Fruit fly (Drosophila melanogaster) whole organism, embryonic: ENCODE measurements around the gene Kdm2.

Source experiments
- Aef1 ChIP-seq: fragments of 200-800 bp; sonication (Bioruptor generic); IDR thresholded peaks from 3 replicates; pipeline ENCODE4 v1.3.6; 2022; ENCODE audit warnings: missing biosample characterization, missing genetic modification characterization
- B-H2 ChIP-seq: fragments of 200-800 bp; sonication (Bioruptor generic); optimal IDR thresholded peaks from 2 replicates; lab custom pipeline; 2018; ENCODE audit warnings: missing biosample characterization, mild to moderate bottlenecking, missing genetic modification characterization
- CG11247 ChIP-seq: fragments of 200-800 bp; sonication (Bioruptor generic); IDR thresholded peaks from 2 replicates; pipeline ENCODE4 v1.3.6; 2022; ENCODE audit warnings: missing biosample characterization, missing genetic modification characterization
- CG11398 ChIP-seq: fragments of 200-800 bp; sonication (Bioruptor generic); optimal IDR thresholded peaks from 2 replicates; lab custom pipeline; 2016; ENCODE audit warnings: missing biosample characterization, missing genetic modification characterization
- CG12155 ChIP-seq: fragments of 200-800 bp; sonication (Bioruptor generic); optimal IDR thresholded peaks from 3 replicates; lab custom pipeline; 2016; ENCODE audit warnings: missing biosample characterization, missing genetic modification characterization
- CG12659 ChIP-seq: fragments of 200-800 bp; sonication (Bioruptor generic); optimal IDR thresholded peaks from 3 replicates; lab custom pipeline; 2017; ENCODE audit warnings: mild to moderate bottlenecking, missing biosample characterization, missing genetic modification reagents, missing genetic modification characterization
- CG15479 ChIP-seq: fragments of 200-800 bp; sonication (Bioruptor generic); optimal IDR thresholded peaks from 3 replicates; lab custom pipeline; 2019; ENCODE audit warnings: missing biosample characterization, mild to moderate bottlenecking, missing genetic modification characterization, moderate library complexity
- CG1602 ChIP-seq: fragments of 200-800 bp; sonication (Bioruptor generic); optimal IDR thresholded peaks from 3 replicates; lab custom pipeline; 2016; ENCODE audit warnings: missing biosample characterization, missing genetic modification characterization
- CG16815 ChIP-seq: fragments of 200-800 bp; sonication (Bioruptor generic); optimal IDR thresholded peaks from 3 replicates; lab custom pipeline; 2017; ENCODE audit warnings: missing biosample characterization, mild to moderate bottlenecking, missing genetic modification characterization
- CG17186 ChIP-seq: fragments of 200-800 bp; sonication (Bioruptor generic); optimal IDR thresholded peaks from 3 replicates; lab custom pipeline; 2017; ENCODE audit warnings: missing biosample characterization, missing genetic modification reagents, missing genetic modification characterization
- CG17328 ChIP-seq: fragments of 200-800 bp; sonication (Bioruptor generic); IDR thresholded peaks from 2 replicates; pipeline ENCODE4 v1.3.6; 2022; ENCODE audit warnings: missing biosample characterization, missing genetic modification characterization
- CG17385 ChIP-seq: fragments of 200-800 bp; sonication (Bioruptor generic); optimal IDR thresholded peaks from 3 replicates; lab custom pipeline; 2018; ENCODE audit warnings: missing biosample characterization, mild to moderate bottlenecking, missing genetic modification characterization
- CG18011 ChIP-seq: fragments of 200-800 bp; sonication (Bioruptor generic); optimal IDR thresholded peaks from 2 replicates; lab custom pipeline; 2017; ENCODE audit warnings: missing biosample characterization, missing genetic modification characterization, mild to moderate bottlenecking, moderate library complexity, missing genotype
- CG1832 ChIP-seq: fragments of 200-800 bp; sonication (Bioruptor generic); optimal IDR thresholded peaks from 2 replicates; lab custom pipeline; 2017; ENCODE audit warnings: missing biosample characterization, mild to moderate bottlenecking, missing genetic modification characterization, inconsistent platforms
- CG32532 ChIP-seq: fragments of 200-800 bp; sonication (Bioruptor generic); IDR thresholded peaks from 2 replicates; pipeline ENCODE4 v1.3.6; 2022; ENCODE audit warnings: missing biosample characterization, missing genetic modification characterization
- CG3995 ChIP-seq: fragments of 200-800 bp; sonication (Bioruptor generic); optimal IDR thresholded peaks from 3 replicates; lab custom pipeline; 2016; ENCODE audit warnings: missing biosample characterization, missing genetic modification characterization
- CG4360 ChIP-seq: fragments of 200-800 bp; sonication (Bioruptor generic); IDR thresholded peaks from 2 replicates; pipeline ENCODE4 v1.3.6; 2022; ENCODE audit warnings: missing biosample characterization, missing genetic modification characterization
- CG5953 ChIP-seq: fragments of 200-800 bp; sonication (Bioruptor generic); IDR thresholded peaks from 2 replicates; pipeline ENCODE4 v1.3.6; 2022; ENCODE audit warnings: missing biosample characterization, missing genetic modification characterization
- CG6689 ChIP-seq: fragments of 200-800 bp; sonication (Bioruptor generic); IDR thresholded peaks from 2 replicates; pipeline ENCODE4 v1.3.6; 2022; ENCODE audit warnings: missing biosample characterization, missing genetic modification characterization
- CG7786 ChIP-seq: fragments of 200-800 bp; sonication (Bioruptor generic); optimal IDR thresholded peaks from 2 replicates; lab custom pipeline; 2016; ENCODE audit warnings: missing biosample characterization, missing genetic modification characterization
- CG7839 ChIP-seq: fragments of 200-800 bp; sonication (Bioruptor generic); optimal IDR thresholded peaks from 3 replicates; lab custom pipeline; 2018; ENCODE audit warnings: missing biosample characterization, mild to moderate bottlenecking, missing genetic modification characterization, moderate library complexity
- CG8359 ChIP-seq: fragments of 200-800 bp; sonication (Bioruptor generic); optimal IDR thresholded peaks from 2 replicates; lab custom pipeline; 2017; ENCODE audit warnings: missing biosample characterization, mild to moderate bottlenecking, missing genetic modification characterization, borderline replicate concordance
- CG8478 ChIP-seq: fragments of >200 bp; optimal IDR thresholded peaks from 2 replicates; lab custom pipeline; 2018
- CG8765 ChIP-seq: fragments of 200-800 bp; sonication (Bioruptor generic); IDR thresholded peaks from 2 replicates; pipeline ENCODE4 v1.3.6; 2022; ENCODE audit warnings: missing biosample characterization, missing genetic modification characterization
- CG8924 ChIP-seq: fragments of 200-800 bp; optimal IDR thresholded peaks from 3 replicates; lab custom pipeline; 2019; ENCODE audit warnings: missing biosample characterization, mild to moderate bottlenecking, missing genetic modification characterization, moderate library complexity
- CG9817 ChIP-seq: fragments of 200-800 bp; sonication (Bioruptor generic); optimal IDR thresholded peaks from 2 replicates; lab custom pipeline; 2018; ENCODE audit warnings: missing biosample characterization, mild to moderate bottlenecking, missing genetic modification characterization, moderate library complexity
- Chrac-16 ChIP-seq: fragments of 200-800 bp; sonication (Bioruptor generic); optimal IDR thresholded peaks from 3 replicates; lab custom pipeline; 2016; ENCODE audit warnings: missing biosample characterization, missing genetic modification characterization
- Dp ChIP-seq: fragments of 200-800 bp; sonication (Bioruptor generic); optimal IDR thresholded peaks from 2 replicates; lab custom pipeline; 2018; ENCODE audit warnings: missing biosample characterization, mild to moderate bottlenecking, missing genetic modification characterization, moderate library complexity
- Ets97D ChIP-seq: fragments of 200-800 bp; sonication (Bioruptor generic); optimal IDR thresholded peaks from 3 replicates; lab custom pipeline; 2016; ENCODE audit warnings: missing biosample characterization, missing genetic modification characterization
- Fer2 ChIP-seq: fragments of 200-800 bp; sonication (Bioruptor generic); optimal IDR thresholded peaks from 2 replicates; lab custom pipeline; 2018; ENCODE audit warnings: missing biosample characterization, mild to moderate bottlenecking, missing genetic modification characterization, moderate library complexity
- H2.0 ChIP-seq: fragments of 200-800 bp; sonication (Bioruptor generic); IDR thresholded peaks from 2 replicates; pipeline ENCODE4 v1.3.6; 2022; ENCODE audit warnings: missing biosample characterization, missing genetic modification characterization
- Hey ChIP-seq: fragments of 200-800 bp; sonication (Bioruptor generic); optimal IDR thresholded peaks from 3 replicates; lab custom pipeline; 2018; ENCODE audit warnings: missing biosample characterization, mild to moderate bottlenecking, missing genetic modification characterization
- Hr39 ChIP-seq: fragments of >200 bp; optimal IDR thresholded peaks from 2 replicates; lab custom pipeline; 2017
- Rx ChIP-seq: fragments of 200-800 bp; sonication (Bioruptor generic); IDR thresholded peaks from 2 replicates; pipeline ENCODE4 v1.3.6; 2022; ENCODE audit warnings: missing biosample characterization, missing genetic modification characterization
- ap ChIP-seq: fragments of 200-800 bp; sonication (Bioruptor generic); IDR thresholded peaks from 2 replicates; pipeline ENCODE4 v1.3.6; 2022; ENCODE audit warnings: missing biosample characterization, missing genetic modification characterization
- ato ChIP-seq: fragments of 200-800 bp; sonication (Bioruptor generic); IDR thresholded peaks from 2 replicates; pipeline ENCODE4 v1.3.6; 2022; ENCODE audit warnings: missing biosample characterization, missing genetic modification characterization; ENCODE audit not compliant: partially characterized antibody
- bbx ChIP-seq: fragments of 200-800 bp; sonication (Bioruptor generic); IDR thresholded peaks from 2 replicates; pipeline ENCODE4 v1.3.6; 2022; ENCODE audit warnings: missing biosample characterization, missing genetic modification characterization; ENCODE audit not compliant: partially characterized antibody
- bcd ChIP-seq: fragments of 200-800 bp; sonication (Bioruptor generic); optimal IDR thresholded peaks from 2 replicates; lab custom pipeline; 2017; ENCODE audit warnings: missing biosample characterization, mild to moderate bottlenecking, missing genetic modification characterization
- chinmo ChIP-seq: fragments of 200-800 bp; sonication (Bioruptor generic); IDR thresholded peaks from 4 replicates; pipeline ENCODE4 v1.3.6; 2022; ENCODE audit warnings: missing biosample characterization, missing genetic modification characterization; ENCODE audit not compliant: partially characterized antibody
- chn ChIP-seq: fragments of 200-800 bp; sonication (Bioruptor generic); optimal IDR thresholded peaks from 2 replicates; lab custom pipeline; 2016; ENCODE audit warnings: missing biosample characterization, missing genetic modification characterization
- corto ChIP-seq: fragments of 200-800 bp; sonication (Bioruptor generic); optimal IDR thresholded peaks from 2 replicates; lab custom pipeline; 2016; ENCODE audit warnings: missing biosample characterization, mild to moderate bottlenecking, missing genetic modification characterization, moderate library complexity
- cwo ChIP-seq: fragments of 200-800 bp; sonication (Bioruptor generic); optimal IDR thresholded peaks from 3 replicates; lab custom pipeline; 2017; ENCODE audit warnings: missing biosample characterization, missing genetic modification characterization, mild to moderate bottlenecking, moderate library complexity, missing genetic modification reagents
- da ChIP-seq: fragments of 200-800 bp; sonication (Bioruptor generic); optimal IDR thresholded peaks from 2 replicates; lab custom pipeline; 2016; ENCODE audit warnings: missing biosample characterization, missing genetic modification characterization
- jing ChIP-seq: fragments of 200-800 bp; sonication (Bioruptor generic); optimal IDR thresholded peaks from 2 replicates; lab custom pipeline; 2018; ENCODE audit warnings: missing biosample characterization, mild to moderate bottlenecking, missing genetic modification characterization
- lola ChIP-seq, 3 experiments: fragments of >200 bp in 2 of 3; fragments of 200-800 bp in 1 of 3; sonication (Bioruptor generic) in 1 of 3; optimal IDR thresholded peaks; 2 replicates each; lab custom pipeline; 2017 to 2019; ENCODE audit warnings: missing biosample characterization in 3 of 3, missing genetic modification characterization in 3 of 3, mild to moderate bottlenecking in 1 of 3, moderate library complexity in 1 of 3
- luna ChIP-seq: fragments of 200-800 bp; sonication (Bioruptor generic); optimal IDR thresholded peaks from 2 replicates; lab custom pipeline; 2016; ENCODE audit warnings: missing biosample characterization, missing genetic modification characterization
- nmo ChIP-seq: fragments of 200-800 bp; sonication (Bioruptor generic); optimal IDR thresholded peaks from 2 replicates; lab custom pipeline; 2018; ENCODE audit warnings: missing biosample characterization, mild to moderate bottlenecking, missing genetic modification characterization, moderate library complexity
- pita ChIP-seq: fragments of 200-800 bp; sonication (Bioruptor generic); optimal IDR thresholded peaks from 2 replicates; lab custom pipeline; 2017; ENCODE audit warnings: missing biosample characterization, mild to moderate bottlenecking, missing genetic modification characterization
- sob ChIP-seq: fragments of 200-800 bp; sonication (Bioruptor generic); IDR thresholded peaks from 2 replicates; pipeline ENCODE4 v1.3.6; 2022; ENCODE audit warnings: missing biosample characterization, missing genetic modification characterization
- stwl ChIP-seq: fragments of 200-800 bp; sonication (Bioruptor generic); optimal IDR thresholded peaks from 3 replicates; lab custom pipeline; 2018; ENCODE audit warnings: missing biosample characterization, mild to moderate bottlenecking, missing genetic modification characterization, moderate library complexity
- sug ChIP-seq: fragments of 200-800 bp; optimal IDR thresholded peaks from 2 replicates; lab custom pipeline; 2019; ENCODE audit warnings: missing biosample characterization, mild to moderate bottlenecking, missing genetic modification characterization, moderate library complexity
- tgo ChIP-seq: fragments of 200-800 bp; sonication (Bioruptor generic); IDR thresholded peaks from 3 replicates; pipeline ENCODE4 v1.3.6; 2022; ENCODE audit warnings: missing biosample characterization, missing genetic modification characterization

Kdm2 gene

dm6 chr3R:9050519-9051119, 1.7 kb upstream of the Kdm2 start, which contains the start of gene Nmdmc (continued):
- TF ChIP-seq H2.0 (GFP tag; lab: Robert Waterston, UW) (no peak), ap (GFP tag; lab: Robert Waterston, UW) (no peak), CG12155 (GFP tag; lab: Kevin White, UChicago) (no peak), stwl (peak; percentile 77), corto (GFP tag; lab: Kevin White, UChicago) (no peak), sug (peak; percentile 38), CG12659 (GFP tag; lab: Kevin White, UChicago) (peak; percentile 43), CG8924 (tag; lab: Kevin White, UChicago) (no peak), tgo (GFP tag; lab: Robert Waterston, UW) (no peak), CG16815 (no peak), CG5953 (no peak), CG17328 (GFP tag; lab: Robert Waterston, UW) (no peak), B-H2 (GFP tag; lab: Kevin White, UChicago) (no peak), jing (GFP tag; lab: Kevin White, UChicago) (no peak), Aef1 (GFP tag; lab: Robert Waterston, UW) (no peak), CG15479 (GFP tag; lab: Kevin White, UChicago) (peak; percentile 8), chn (GFP tag; lab: Kevin White, UChicago) (no peak), Hey (tag; lab: Kevin White, UChicago) (no peak), CG11398 (no peak), CG9817 (tag; lab: Kevin White, UChicago) (no peak), CG7839 (tag; lab: Kevin White, UChicago) (no peak), CG8359 (no peak), ato (GFP tag; lab: Robert Waterston, UW) (no peak), CG6689 (GFP tag; lab: Robert Waterston, UW) (no peak), Ets97D (peak; percentile 38), Rx (GFP tag; lab: Robert Waterston, UW) (no peak), sob (GFP tag; lab: Robert Waterston, UW) (no peak), nmo (GFP tag; lab: Kevin White, UChicago) (peak; percentile 51), CG3995 (GFP tag; lab: Kevin White, UChicago) (no peak), CG11247 (no peak), CG4360 (GFP tag; lab: Robert Waterston, UW) (no peak)
- TF ChIP-seq, all 482 proteins: peak for 50

dm6 chr3R:9053021-9053420, 726 bp downstream of the Kdm2 start:
- peak; percentile 49 for TF ChIP-seq CG17385 (GFP tag; lab: Kevin White, UChicago)
- TF ChIP-seq da (GFP tag; lab: Kevin White, UChicago) = peak; percentile 46
- no peak for TF ChIP-seq bbx (GFP tag; lab: Robert Waterston, UW)
- TF ChIP-seq Fer2 (tag; lab: Kevin White, UChicago) = no peak
- TF ChIP-seq cwo = peak; percentile 78
- no peak for TF ChIP-seq pita
- peak; percentile 62 for TF ChIP-seq CG7786 (GFP tag; lab: Kevin White, UChicago)
- no peak for TF ChIP-seq Dp
- TF ChIP-seq CG1602 (GFP tag; lab: Kevin White, UChicago) = peak; percentile 7
- TF ChIP-seq Chrac-16 (GFP tag; lab: Kevin White, UChicago) = peak; percentile 35
- no peak for TF ChIP-seq CG17186
- TF ChIP-seq CG1832 = no peak
- no peak for TF ChIP-seq luna (GFP tag; lab: Kevin White, UChicago)
- TF ChIP-seq CG8478 = no peak
- no peak for TF ChIP-seq lola (GFP tag; optimal IDR thresholded peaks at IDR 0.05; lab: Kevin White, UChicago)
- no peak for TF ChIP-seq Hey (tag; lab: Kevin White, UChicago)
- no peak for TF ChIP-seq CG32532 (GFP tag; lab: Robert Waterston, UW)
- no peak for TF ChIP-seq CG11247
- TF ChIP-seq CG8765 (GFP tag; lab: Robert Waterston, UW) = no peak
- TF ChIP-seq Hr39 = no peak
- no peak for TF ChIP-seq chinmo (GFP tag; lab: Robert Waterston, UW)
- no peak for TF ChIP-seq bcd
- peak; percentile 1 for TF ChIP-seq CG18011 (GFP tag; lab: Kevin White, UChicago)
